Fruit fly (Drosophila melanogaster) whole organism, embryonic: ENCODE data around the gene CanB.
A peak's percentile ranks its signal among the peaks of the same experiment; 100 is the strongest.

Experiments used
- Blimp-1 ChIP-seq: fragments of 200-800 bp; sonication (Bioruptor generic); optimal IDR thresholded peaks from 3 replicates; lab custom pipeline; 2018; ENCODE audit warnings: missing biosample characterization, missing genetic modification characterization, mild to moderate bottlenecking, moderate library complexity, missing genetic modification reagents
- CG10321 ChIP-seq: fragments of 200-800 bp; sonication (Bioruptor generic); IDR thresholded peaks from 2 replicates; pipeline ENCODE4 v1.3.6; 2022; ENCODE audit warnings: missing biosample characterization, missing genetic modification characterization
- CG10366 ChIP-seq: fragments of 200-800 bp; sonication (Bioruptor generic); IDR thresholded peaks from 2 replicates; pipeline ENCODE4 v1.3.6; 2022; ENCODE audit warnings: missing biosample characterization, missing genetic modification characterization
- CG12769 ChIP-seq: fragments of 200-800 bp; sonication (Bioruptor generic); optimal IDR thresholded peaks from 2 replicates; lab custom pipeline; 2019; ENCODE audit warnings: missing biosample characterization, mild to moderate bottlenecking, missing genetic modification characterization, moderate library complexity
- CG14441 ChIP-seq: fragments of 200-800 bp; sonication (Bioruptor generic); IDR thresholded peaks from 2 replicates; pipeline ENCODE4 v1.3.6; 2022; ENCODE audit warnings: missing biosample characterization, missing genetic modification characterization
- CG1603 ChIP-seq: fragments of 200-800 bp; sonication (Bioruptor generic); optimal IDR thresholded peaks from 2 replicates; lab custom pipeline; 2019; ENCODE audit warnings: missing biosample characterization, mild to moderate bottlenecking, missing genetic modification characterization, moderate library complexity
- CG18599 ChIP-seq: fragments of 200-800 bp; sonication (Bioruptor generic); optimal IDR thresholded peaks from 3 replicates; lab custom pipeline; 2017; ENCODE audit warnings: missing biosample characterization, missing genetic modification characterization, mild to moderate bottlenecking, moderate library complexity, missing genetic modification reagents
- CG32767 ChIP-seq: fragments of 200-800 bp; sonication (Bioruptor generic); IDR thresholded peaks from 2 replicates; pipeline ENCODE4 v1.3.6; 2022; ENCODE audit warnings: missing biosample characterization, missing genetic modification characterization
- CG4424 ChIP-seq: fragments of 200-800 bp; sonication (Bioruptor generic); optimal IDR thresholded peaks from 3 replicates; lab custom pipeline; 2016; ENCODE audit warnings: missing biosample characterization, missing genetic modification characterization
- CG4854 ChIP-seq: fragments of 200-800 bp; sonication (Bioruptor generic); optimal IDR thresholded peaks from 2 replicates; lab custom pipeline; 2016; ENCODE audit warnings: missing biosample characterization, missing genetic modification characterization, inconsistent platforms
- CG7963 ChIP-seq: fragments of 200-800 bp; sonication (Bioruptor generic); IDR thresholded peaks from 3 replicates; pipeline ENCODE4 v1.3.6; 2022; ENCODE audit warnings: missing biosample characterization, missing genetic modification characterization; ENCODE audit not compliant: partially characterized antibody
- CG8290 ChIP-seq, 3 experiments: fragments of 200-800 bp; sonication (Bioruptor generic); optimal IDR thresholded peaks; 2 replicates each; lab custom pipeline; 2016 to 2019; ENCODE audit warnings: missing biosample characterization in 3 of 3, missing genetic modification characterization in 3 of 3, mild to moderate bottlenecking in 2 of 3, moderate library complexity in 1 of 3
- CG8924 ChIP-seq: fragments of 200-800 bp; optimal IDR thresholded peaks from 3 replicates; lab custom pipeline; 2019; ENCODE audit warnings: missing biosample characterization, mild to moderate bottlenecking, missing genetic modification characterization, moderate library complexity
- CG9215 ChIP-seq: fragments of 200-800 bp; sonication (Bioruptor generic); IDR thresholded peaks from 2 replicates; pipeline ENCODE4 v1.3.6; 2022; ENCODE audit warnings: missing biosample characterization, missing genetic modification characterization
- CoRest ChIP-seq: fragments of 200-800 bp; sonication (Bioruptor generic); optimal IDR thresholded peaks from 3 replicates; lab custom pipeline; 2018; ENCODE audit warnings: missing biosample characterization, mild to moderate bottlenecking, missing genetic modification characterization, moderate library complexity
- D ChIP-seq, 2 experiments: fragments of 200-800 bp in 1 of 2; fragments of >200 bp in 1 of 2; sonication (Bioruptor generic) in 1 of 2; optimal IDR thresholded peaks; 2 replicates in 1 of 2; 3 replicates in 1 of 2; lab custom pipeline; 2017; ENCODE audit warnings: mild to moderate bottlenecking in 1 of 2, missing biosample characterization in 1 of 2, missing genetic modification characterization in 1 of 2, missing genetic modification reagents in 1 of 2
- Dfd ChIP-seq, 2 experiments: fragments of >200 bp; optimal IDR thresholded peaks; 2 replicates each; lab custom pipeline; 2017; ENCODE audit warnings: missing biosample characterization in 2 of 2, missing genetic modification characterization in 2 of 2
- Gug ChIP-seq: fragments of 200-800 bp; sonication (Bioruptor generic); IDR thresholded peaks from 4 replicates; pipeline ENCODE4 v1.3.6; 2022; ENCODE audit warnings: missing biosample characterization, missing genetic modification characterization
- Hr51 ChIP-seq, 2 experiments: fragments of 200-800 bp; sonication (Bioruptor generic); optimal IDR thresholded peaks; 2 replicates in 1 of 2; 3 replicates in 1 of 2; lab custom pipeline; 2016 to 2018; ENCODE audit warnings: missing biosample characterization in 2 of 2, missing genetic modification characterization in 2 of 2, mild to moderate bottlenecking in 1 of 2, moderate library complexity in 1 of 2
- Nf-YA ChIP-seq: fragments of 200-800 bp; sonication (Bioruptor generic); IDR thresholded peaks from 2 replicates; pipeline ENCODE4 v1.3.6; 2022; ENCODE audit warnings: missing biosample characterization, missing genetic modification characterization
- Oli ChIP-seq: fragments of 200-800 bp; sonication (Bioruptor generic); optimal IDR thresholded peaks from 2 replicates; lab custom pipeline; 2018; ENCODE audit warnings: missing biosample characterization, mild to moderate bottlenecking, missing genetic modification characterization, moderate library complexity
- Ravus ChIP-seq: fragments of 200-800 bp; sonication (Bioruptor generic); IDR thresholded peaks from 2 replicates; pipeline ENCODE4 v1.3.6; 2022; ENCODE audit warnings: missing biosample characterization, missing genetic modification characterization
- Rfx ChIP-seq: fragments of 200-800 bp; sonication (Bioruptor generic); IDR thresholded peaks from 2 replicates; pipeline ENCODE4 v1.3.6; 2022; ENCODE audit warnings: missing biosample characterization, missing genetic modification characterization
- Sox102F ChIP-seq: fragments of 200-800 bp; sonication (Bioruptor generic); optimal IDR thresholded peaks from 2 replicates; lab custom pipeline; 2018; ENCODE audit warnings: missing biosample characterization, mild to moderate bottlenecking, missing genetic modification characterization, moderate library complexity
- ara ChIP-seq: fragments of 200-800 bp; sonication (Bioruptor generic); IDR thresholded peaks from 2 replicates; pipeline ENCODE4 v1.3.6; 2022; ENCODE audit warnings: missing biosample characterization, missing genetic modification characterization
- ase ChIP-seq: fragments of 200-800 bp; sonication (Bioruptor generic); IDR thresholded peaks from 3 replicates; pipeline ENCODE4 v1.3.6; 2022; ENCODE audit warnings: missing biosample characterization, missing genetic modification characterization
- bsh ChIP-seq, 2 experiments: fragments of 200-800 bp; sonication (Bioruptor generic); optimal IDR thresholded peaks; 2 replicates each; lab custom pipeline; 2017 to 2018; ENCODE audit warnings: mild to moderate bottlenecking in 2 of 2, missing biosample characterization in 2 of 2, missing genetic modification characterization in 2 of 2, moderate library complexity in 1 of 2
- ci ChIP-seq: fragments of 200-800 bp; sonication (Bioruptor generic); IDR thresholded peaks from 3 replicates; pipeline ENCODE4 v1.3.6; 2022; ENCODE audit warnings: missing biosample characterization, missing genetic modification characterization
- crol ChIP-seq: fragments of 200-800 bp; sonication (Bioruptor generic); IDR thresholded peaks from 2 replicates; pipeline ENCODE4 v1.3.6; 2022; ENCODE audit warnings: missing biosample characterization, missing genetic modification characterization
- dmrt99B ChIP-seq: fragments of 200-800 bp; sonication (Bioruptor generic); optimal IDR thresholded peaks from 2 replicates; lab custom pipeline; 2018; ENCODE audit warnings: missing biosample characterization, mild to moderate bottlenecking, missing genetic modification characterization, moderate library complexity
- ems ChIP-seq: fragments of 200-800 bp; sonication (Bioruptor generic); optimal IDR thresholded peaks from 3 replicates; lab custom pipeline; 2016; ENCODE audit warnings: missing biosample characterization, missing genetic modification characterization
- fd96Cb ChIP-seq: fragments of 200-800 bp; sonication (Bioruptor generic); optimal IDR thresholded peaks from 2 replicates; lab custom pipeline; 2018; ENCODE audit warnings: missing biosample characterization, mild to moderate bottlenecking, missing genetic modification characterization, moderate library complexity
- fu2 ChIP-seq: fragments of 200-800 bp; sonication (Bioruptor generic); optimal IDR thresholded peaks from 2 replicates; lab custom pipeline; 2016; ENCODE audit warnings: missing biosample characterization, missing genetic modification characterization
- gem ChIP-seq: fragments of 200-800 bp; sonication (Bioruptor generic); optimal IDR thresholded peaks from 2 replicates; lab custom pipeline; 2019; ENCODE audit warnings: missing biosample characterization, mild to moderate bottlenecking, missing genetic modification characterization, moderate library complexity
- grau ChIP-seq: fragments of 200-800 bp; optimal IDR thresholded peaks from 3 replicates; lab custom pipeline; 2019; ENCODE audit warnings: missing biosample characterization, mild to moderate bottlenecking, missing genetic modification characterization, moderate library complexity
- ken ChIP-seq: fragments of 200-800 bp; sonication (Bioruptor generic); IDR thresholded peaks from 3 replicates; pipeline ENCODE4 v1.3.6; 2022; ENCODE audit warnings: missing biosample characterization, missing genetic modification characterization
- lab ChIP-seq: fragments of 200-800 bp; sonication (Bioruptor generic); optimal IDR thresholded peaks from 3 replicates; lab custom pipeline; 2017; ENCODE audit warnings: missing biosample characterization, missing genetic modification characterization, mild to moderate bottlenecking, moderate library complexity, missing genetic modification reagents
- phol ChIP-seq: fragments of 200-800 bp; sonication (Bioruptor generic); optimal IDR thresholded peaks from 3 replicates; lab custom pipeline; 2018; ENCODE audit warnings: missing biosample characterization, mild to moderate bottlenecking, missing genetic modification characterization, moderate library complexity
- row ChIP-seq: fragments of 200-800 bp; sonication (Bioruptor generic); IDR thresholded peaks from 3 replicates; pipeline ENCODE4 v1.3.6; 2022; ENCODE audit warnings: missing biosample characterization, missing genetic modification characterization
- sob ChIP-seq: fragments of 200-800 bp; sonication (Bioruptor generic); IDR thresholded peaks from 2 replicates; pipeline ENCODE4 v1.3.6; 2022; ENCODE audit warnings: missing biosample characterization, missing genetic modification characterization
- usp ChIP-seq: fragments of >200 bp; optimal IDR thresholded peaks from 2 replicates; lab custom pipeline; 2017; ENCODE audit warnings: missing biosample characterization, missing genetic modification characterization

The CanB gene

dm6 chrX:5349899-5350575 lies 17.7 kb downstream of the CanB start (continued):
- TF ChIP-seq Blimp-1 (peak; percentile 48), gem (tag; lab: Kevin White, UChicago) (peak; percentile 47), usp (no peak), CG10366 (GFP tag; lab: Robert Waterston, UW) (peak; percentile 33), ci (peak; percentile 51; the same call in 1 of the 3 replicates), ems (GFP tag; lab: Kevin White, UChicago) (no peak), lab (GFP tag; lab: Kevin White, UChicago) (peak; percentile 23), CG8290 (GFP tag; optimal IDR thresholded peaks at IDR 0.05; lab: Kevin White, UChicago) (no peak), CG8290 (tag; optimal IDR thresholded peaks at IDR 0.05; lab: Kevin White, UChicago) (peak in 1 of 2 experiments; percentile 55), Nf-YA (GFP tag; lab: Robert Waterston, UW) (no peak), Gug (GFP tag; lab: Robert Waterston, UW) (peak; percentile 41; the same call in 1 of the 4 replicates), Rfx (0 out of 2 replicates have a peak, but pooled peaks have one; percentile 18), sob (GFP tag; lab: Robert Waterston, UW) (no peak), D (optimal IDR thresholded peaks at IDR 0.05; lab: Kevin White, UChicago) (no peak), D (GFP tag; optimal IDR thresholded peaks at IDR 0.05; lab: Kevin White, UChicago) (peak; percentile 15), CG8924 (tag; lab: Kevin White, UChicago) (peak; percentile 4), grau (tag; lab: Kevin White, UChicago) (peak; percentile 15), ken (0 out of 3 replicates have a peak, but pooled peaks have one; percentile 29), dmrt99B (tag; lab: Kevin White, UChicago) (peak; percentile 38), row (peak; percentile 40), CG7963 (GFP tag; lab: Robert Waterston, UW) (no peak), Ravus (GFP tag; lab: Robert Waterston, UW) (no peak), phol (tag; lab: Kevin White, UChicago) (peak; percentile 39), CG10321 (no peak), CG14441 (GFP tag; lab: Robert Waterston, UW) (0 out of 2 replicates have a peak, but pooled peaks have one; percentile 22), bsh (GFP tag; optimal IDR thresholded peaks at IDR 0.05; lab: Kevin White, UChicago) (peak in 1 of 2 experiments; percentile 52), fu2 (GFP tag; lab: Kevin White, UChicago) (no peak), CG18599 (GFP tag; lab: Kevin White, UChicago) (peak; percentile 39), CoRest (tag; lab: Kevin White, UChicago) (peak; percentile 6), CG12769 (tag; lab: Kevin White, UChicago) (peak; percentile 51), CG4424 (GFP tag; lab: Kevin White, UChicago) (no peak), CG1603 (tag; lab: Kevin White, UChicago) (peak; percentile 53), Sox102F (GFP tag; lab: Kevin White, UChicago) (peak; percentile 63), CG9215 (GFP tag; lab: Robert Waterston, UW) (0 out of 2 replicates have a peak, but pooled peaks have one; percentile 15), ase (GFP tag; lab: Robert Waterston, UW) (peak; percentile 53; the same call in 1 of the 3 replicates), CG4854 (GFP tag; lab: Kevin White, UChicago) (no peak), crol (GFP tag; lab: Robert Waterston, UW) (peak; percentile 50; the same call in 1 of the 2 replicates), fd96Cb (peak; percentile 41), Dfd (GFP tag; optimal IDR thresholded peaks at IDR 0.05; lab: Kevin White, UChicago) (peak in 1 of 2 experiments; percentile 76), Oli (tag; lab: Kevin White, UChicago) (peak; percentile 21), Hr51 (GFP tag; optimal IDR thresholded peaks at IDR 0.05; lab: Kevin White, UChicago) (peak in 1 of 2 experiments; percentile 23), CG32767 (GFP tag; lab: Robert Waterston, UW) (0 out of 2 replicates have a peak, but pooled peaks have one; percentile 24), ara (GFP tag; lab: Robert Waterston, UW) (0 out of 2 replicates have a peak, but pooled peaks have one; percentile 38)
